Worm (Caenorhabditis elegans) whole organism, L2 larva: ENCODE data around the gene srz-72.
"Not testable (repeated sequence)": the region's sequence is repeated elsewhere in the genome, so short reads cannot be mapped to it uniquely, and the experiment has no call there.

Source experiments
- C34F6.9 ChIP-seq: fragments of 150-350 bp; optimal IDR thresholded peaks from 2 replicates; lab custom pipeline; 2014; ENCODE audit warnings: missing biosample characterization, missing genetic modification characterization
- F13H6.1 ChIP-seq: sonication (generic microtip); optimal IDR thresholded peaks from 2 replicates; lab custom pipeline; 2016; ENCODE audit warnings: missing genetic modification characterization, missing compliant biosample characterization
- R02D3.7 ChIP-seq: fragments of 150-350 bp; optimal IDR thresholded peaks from 2 replicates; lab custom pipeline; 2014; ENCODE audit warnings: missing biosample characterization, missing genetic modification characterization
- Y55F3AM.14 ChIP-seq: fragments of 200-800 bp; sonication (Bioruptor generic); optimal IDR thresholded peaks from 2 replicates; lab custom pipeline; 2018; ENCODE audit warnings: mild to moderate bottlenecking, missing genetic modification characterization, missing compliant biosample characterization
- ZK546.5 ChIP-seq: sonication (generic microtip); optimal IDR thresholded peaks from 2 replicates; lab custom pipeline; 2017; ENCODE audit warnings: missing biosample characterization, missing genetic modification characterization
- ceh-16 ChIP-seq: fragments of 150-350 bp; optimal IDR thresholded peaks from 2 replicates; lab custom pipeline; 2014; ENCODE audit warnings: missing biosample characterization, missing genetic modification characterization
- ceh-82 ChIP-seq: fragments of 150-350 bp; optimal IDR thresholded peaks from 2 replicates; lab custom pipeline; 2014; ENCODE audit warnings: missing biosample characterization, missing genetic modification characterization
- crh-2 ChIP-seq: sonication (generic microtip); optimal IDR thresholded peaks from 2 replicates; lab custom pipeline; 2017; ENCODE audit warnings: missing biosample characterization, missing genetic modification characterization
- dmd-4 ChIP-seq: sonication (generic microtip); optimal IDR thresholded peaks from 2 replicates; lab custom pipeline; 2017; ENCODE audit warnings: missing biosample characterization, missing genetic modification characterization
- egl-27 ChIP-seq: sonication (generic microtip); optimal IDR thresholded peaks from 3 replicates; lab custom pipeline; 2017; ENCODE audit warnings: missing biosample characterization, missing genetic modification reagents, missing genetic modification characterization
- elt-3 ChIP-seq: sonication (generic microtip); optimal IDR thresholded peaks from 2 replicates; lab custom pipeline; 2017; ENCODE audit warnings: missing biosample characterization, missing genetic modification characterization
- fos-1 ChIP-seq: fragments of 150-350 bp; optimal IDR thresholded peaks from 2 replicates; lab custom pipeline; 2014; ENCODE audit warnings: missing biosample characterization, missing genetic modification characterization
- gmeb-1 ChIP-seq: fragments of 150-350 bp; optimal IDR thresholded peaks from 2 replicates; lab custom pipeline; 2014; ENCODE audit warnings: missing biosample characterization, missing genetic modification characterization
- lin-13 ChIP-seq: fragments of 150-350 bp; optimal IDR thresholded peaks from 2 replicates; lab custom pipeline; 2014; ENCODE audit warnings: missing biosample characterization, missing genetic modification reagents, missing genetic modification characterization
- mbf-1 ChIP-seq: sonication (generic microtip); optimal IDR thresholded peaks from 2 replicates; lab custom pipeline; 2017; ENCODE audit warnings: missing biosample characterization, missing genetic modification characterization
- mdl-1 ChIP-seq, 2 experiments: fragments of 150-350 bp in 1 of 2; sonication (generic microtip) in 1 of 2; optimal IDR thresholded peaks; 2 replicates each; lab custom pipeline; 2017; ENCODE audit warnings: missing biosample characterization in 2 of 2, missing genetic modification characterization in 2 of 2
- nhr-10 ChIP-seq: sonication (generic microtip); optimal IDR thresholded peaks from 2 replicates; lab custom pipeline; 2017; ENCODE audit warnings: missing biosample characterization, missing genetic modification characterization
- nhr-11 ChIP-seq: fragments of 150-350 bp; optimal IDR thresholded peaks from 2 replicates; lab custom pipeline; 2014; ENCODE audit warnings: missing biosample characterization, missing genetic modification characterization
- nhr-12 ChIP-seq: fragments of 150-350 bp; optimal IDR thresholded peaks from 2 replicates; lab custom pipeline; 2014; ENCODE audit warnings: missing biosample characterization, missing genetic modification characterization
- nhr-129 ChIP-seq: fragments of 150-350 bp; optimal IDR thresholded peaks from 2 replicates; lab custom pipeline; 2014; ENCODE audit warnings: missing biosample characterization, missing genetic modification characterization
- nhr-21 ChIP-seq: fragments of 150-350 bp; optimal IDR thresholded peaks from 2 replicates; lab custom pipeline; 2014; ENCODE audit warnings: missing biosample characterization, missing genetic modification characterization
- nhr-237 ChIP-seq: fragments of 150-350 bp; optimal IDR thresholded peaks from 2 replicates; lab custom pipeline; 2014; ENCODE audit warnings: missing biosample characterization, missing genetic modification characterization
- nhr-25 ChIP-seq: fragments of 150-350 bp; sonication (generic microtip); optimal IDR thresholded peaks from 3 replicates; lab custom pipeline; 2014; ENCODE audit warnings: missing biosample characterization, missing genetic modification characterization
- nhr-6 ChIP-seq: fragments of 150-350 bp; optimal IDR thresholded peaks from 2 replicates; lab custom pipeline; 2014; ENCODE audit warnings: missing biosample characterization, missing genetic modification characterization
- nhr-77 ChIP-seq: fragments of 150-350 bp; optimal IDR thresholded peaks from 2 replicates; lab custom pipeline; 2014; ENCODE audit warnings: missing biosample characterization, missing genetic modification characterization
- skn-1 ChIP-seq: sonication (generic microtip); optimal IDR thresholded peaks from 2 replicates; lab custom pipeline; 2017; ENCODE audit warnings: missing biosample characterization, missing genetic modification characterization
- sma-9 ChIP-seq, 2 experiments: fragments of 150-350 bp in 1 of 2; sonication (generic microtip) in 1 of 2; optimal IDR thresholded peaks; 2 replicates each; lab custom pipeline; 2014 to 2016; ENCODE audit warnings: missing genetic modification characterization in 2 of 2, mild to moderate bottlenecking in 1 of 2, missing biosample characterization in 1 of 2, missing compliant biosample characterization in 1 of 2, missing genetic modification reagents in 1 of 2, moderate library complexity in 1 of 2
- snpc-4 ChIP-seq: fragments of 150-350 bp; optimal IDR thresholded peaks from 2 replicates; lab custom pipeline; 2014; ENCODE audit warnings: missing biosample characterization, missing genetic modification characterization
- ztf-1 ChIP-seq: fragments of 200-800 bp; sonication (Bioruptor generic); conservative IDR thresholded peaks from 2 replicates; pipeline ENCODE4 v1.3.6; 2022; ENCODE audit warnings: missing genetic modification characterization, missing compliant biosample characterization

Gene srz-72

DNA sequence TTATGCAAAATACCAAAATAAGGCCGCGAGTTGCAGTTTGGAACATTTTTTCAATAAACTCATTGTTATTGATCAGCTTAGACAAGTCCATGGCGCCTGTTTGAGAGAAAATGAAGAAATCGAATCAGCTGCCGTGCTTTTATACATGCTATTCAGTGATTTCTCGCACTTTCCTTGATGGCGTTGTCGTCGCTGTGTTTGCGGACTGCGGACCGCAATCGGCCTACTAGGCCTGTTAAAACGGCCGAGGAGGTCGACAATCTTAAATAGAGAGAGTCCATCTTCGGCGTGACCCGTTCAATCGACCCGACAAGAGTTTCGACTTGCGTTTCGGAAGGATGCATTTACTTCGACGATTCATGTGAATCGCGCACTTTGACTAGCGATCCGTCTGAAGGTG is 8.2 kb upstream of the srz-72 start, which contains the start of gene srz-75:
Gene srz-75, minus strand, starts transcription at position 101 of the 400 bp plus-strand sequence.
- no peak for TF ChIP-seq nhr-25 (tag; lab: Kevin White, UChicago)

ce11 chrIV:16293889-16294288 is 5.1 kb upstream of the srz-72 start:
- no peak for TF ChIP-seq C34F6.9 (tag; lab: Kevin White, UChicago)
- TF ChIP-seq Y55F3AM.14 (GFP tag; lab: Kevin White, UChicago), result no peak
- no peak for TF ChIP-seq mbf-1 (tag; lab: Kevin White, UChicago)
- TF ChIP-seq dmd-4 (tag; lab: Kevin White, UChicago), result no peak
- TF ChIP-seq nhr-6 (tag; lab: Kevin White, UChicago), result no peak
- TF ChIP-seq mdl-1 (tag; optimal IDR thresholded peaks at IDR 0.05; lab: Kevin White, UChicago), result no peak
- TF ChIP-seq egl-27 (tag; lab: Kevin White, UChicago), result no peak
- no peak for TF ChIP-seq F13H6.1 (tag; lab: Kevin White, UChicago)
- no peak for TF ChIP-seq ceh-82 (tag; lab: Kevin White, UChicago)

- TF ChIP-seq ztf-1 (no peak), nhr-77 (no peak), sma-9 (GFP tag; optimal IDR thresholded peaks at IDR 0.05; lab: Kevin White, UChicago) (no peak), sma-9 (tag; optimal IDR thresholded peaks at IDR 0.05; lab: Kevin White, UChicago) (no peak), lin-13 (GFP tag; lab: Kevin White, UChicago) (no peak), R02D3.7 (no peak), elt-3 (no peak), ceh-16 (no peak), ceh-82 (tag; lab: Kevin White, UChicago) (no peak), nhr-6 (tag; lab: Kevin White, UChicago) (no peak), nhr-11 (tag; lab: Kevin White, UChicago) (no peak), ZK546.5 (no peak), snpc-4 (tag; lab: Kevin White, UChicago) (no peak), crh-2 (tag; lab: Kevin White, UChicago) (no peak), gmeb-1 (tag; lab: Kevin White, UChicago) (no peak), nhr-12 (no peak)
Observed at ce11 chrIV:16306918-16307317, 8.0 kb downstream of the srz-72 start.

- not testable (repeated sequence) for TF ChIP-seq nhr-6 (tag; lab: Kevin White, UChicago); nhr-12; mdl-1 (tag; optimal IDR thresholded peaks at IDR 0.05; lab: Kevin White, UChicago)
Observed at ce11 chrIV:16307925-16308324, 9.0 kb downstream of the srz-72 start, which contains the start of gene rac-2. rac-2 (plus strand) TSS chrIV:16308225.

ce11 chrIV:16310103-16310502 is 11.2 kb downstream of the srz-72 start:
- TF ChIP-seq skn-1 (tag; lab: Kevin White, UChicago) (no peak), lin-13 (GFP tag; lab: Kevin White, UChicago) (no peak), nhr-77 (no peak), R02D3.7 (no peak), mbf-1 (tag; lab: Kevin White, UChicago) (no peak), egl-27 (tag; lab: Kevin White, UChicago) (no peak), nhr-237 (tag; lab: Kevin White, UChicago) (no peak)

- TF ChIP-seq nhr-6 (tag; lab: Kevin White, UChicago) (no peak), ztf-1 (no peak), fos-1 (tag; lab: Kevin White, UChicago) (no peak), ZK546.5 (no peak), ceh-82 (tag; lab: Kevin White, UChicago) (no peak), nhr-21 (tag; lab: Kevin White, UChicago) (no peak), nhr-10 (tag; lab: Kevin White, UChicago) (no peak)
Observed at ce11 chrIV:16320410-16320809, 21.5 kb downstream of the srz-72 start, which contains the start of gene K03D3.5. K03D3.5 (minus strand) TSS chrIV:16320510.

DNA sequence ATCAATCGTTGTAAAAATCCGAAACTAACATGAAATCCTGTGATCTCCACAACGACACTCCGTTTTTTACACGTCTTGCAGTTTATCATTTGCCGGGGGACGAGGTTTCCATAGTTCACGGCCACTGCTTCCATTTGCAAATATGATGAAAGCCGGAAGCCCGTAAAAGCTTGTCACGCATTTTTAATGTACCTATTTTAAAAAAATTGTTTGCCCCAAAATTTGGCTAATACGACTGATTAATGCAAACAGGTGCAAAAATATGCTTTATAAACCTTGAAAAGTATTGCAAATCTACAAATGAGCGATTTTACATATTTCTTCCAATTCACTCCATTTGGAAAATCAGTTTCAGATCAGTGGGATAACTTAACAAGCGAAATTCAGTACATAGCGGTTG is 21.9 kb downstream of the srz-72 start, which contains the start of gene srz-61:
Gene srz-61, plus strand, starts transcription at position 301 of the 400 bp plus-strand sequence.
- TF ChIP-seq nhr-129 (tag; lab: Kevin White, UChicago), result no peak
